Fruit fly (Drosophila melanogaster): Measurements from ENCODE around the gene sip2.

sip2 gene

DNA sequence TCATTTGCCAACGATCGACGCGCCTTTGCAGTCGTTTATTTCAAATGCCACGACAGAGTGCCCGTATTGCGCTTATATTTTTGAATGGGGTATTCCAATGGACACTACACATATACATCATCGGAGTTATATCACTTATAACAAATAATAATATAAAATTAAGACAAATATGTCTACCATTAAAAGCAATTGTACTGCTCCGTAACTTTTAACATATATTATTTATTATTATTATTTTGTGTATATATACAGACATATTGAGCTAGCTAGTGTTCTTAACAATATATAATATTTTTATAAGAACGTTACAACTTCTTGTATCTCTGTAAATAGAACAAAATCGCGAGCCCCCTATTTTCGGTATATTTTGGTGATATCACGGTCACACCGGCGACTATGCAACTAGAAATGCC lies at the start of gene sip2, which contains the start of gene Coprox:
TSS of gene sip2 (minus strand) at position 53 of the 413 bp plus-strand sequence.
TSS of gene Coprox (plus strand) at position 400 of the 413 bp plus-strand sequence.
- peak; percentile 68 for TF ChIP-seq CG17801 (GFP tag; optimal IDR thresholded peaks at IDR 0.05; ENCODE audit: partially characterized antibody)

- no peak for TF ChIP-seq CG17801 (GFP tag; optimal IDR thresholded peaks at IDR 0.05; ENCODE audit: partially characterized antibody)
Observed at dm6 chr2L:7013157-7013556, 49.3 kb upstream of the sip2 start, which contains the start of gene CG43322. Gene CG43322, plus strand, starts transcription at chr2L:7013396.

dm6 chr2L:7011962-7012361 lies 48.1 kb upstream of the sip2 start, which contains the start of gene CG43321:
Gene CG43321, plus strand, starts transcription at chr2L:7012262.
- no peak for TF ChIP-seq CG17801 (GFP tag; optimal IDR thresholded peaks at IDR 0.05; ENCODE audit: partially characterized antibody)

- TF ChIP-seq CG17801 (GFP tag; optimal IDR thresholded peaks at IDR 0.05; ENCODE audit: partially characterized antibody), result no peak
Observed at dm6 chr2L:7010513-7010912, 46.6 kb upstream of the sip2 start.

DNA sequence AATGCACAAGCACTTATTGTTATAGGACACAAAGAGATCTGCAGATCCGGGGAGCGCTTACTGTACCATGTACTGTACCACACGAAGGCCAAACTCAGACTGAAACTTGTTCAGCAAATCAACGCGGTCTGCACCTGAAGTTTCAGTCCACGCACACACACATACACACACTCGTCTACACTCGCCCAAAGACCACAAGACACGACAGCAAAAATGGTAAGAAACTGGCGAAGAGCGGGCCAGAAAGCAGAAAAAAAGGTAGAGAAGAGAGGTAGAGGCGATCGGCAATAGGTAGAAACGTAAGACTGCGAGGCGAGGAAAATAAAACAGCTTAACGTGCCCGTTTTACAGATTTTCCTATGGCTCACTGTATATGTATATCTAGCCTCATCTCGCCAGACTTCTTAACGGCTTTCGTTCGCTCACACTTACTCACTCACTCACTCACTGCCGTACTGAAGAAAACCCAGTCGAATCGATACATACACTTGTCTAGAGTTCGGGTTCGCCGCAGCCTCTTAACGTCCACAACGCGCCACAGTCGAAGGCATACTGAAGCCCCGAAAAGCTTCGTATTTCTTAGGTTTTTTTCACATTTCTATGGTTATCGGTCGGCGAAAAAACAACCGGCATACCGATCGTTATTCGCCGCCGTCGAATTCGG lies 46.1 kb upstream of the sip2 start, which contains the start of gene uif:
TSS of gene uif (minus strand) at position 553 of the 664 bp plus-strand sequence.
- no peak for TF ChIP-seq CG17801 (GFP tag; optimal IDR thresholded peaks at IDR 0.05; ENCODE audit: partially characterized antibody)

- no peak for TF ChIP-seq CG17801 (GFP tag; optimal IDR thresholded peaks at IDR 0.05; ENCODE audit: partially characterized antibody)
Observed at dm6 chr2L:7007564-7007963, 43.7 kb upstream of the sip2 start.

dm6 chr2L:7005489-7005888 lies 41.6 kb upstream of the sip2 start:
- TF ChIP-seq CG17801 (GFP tag; optimal IDR thresholded peaks at IDR 0.05; ENCODE audit: partially characterized antibody), result no peak

- no peak for TF ChIP-seq CG17801 (GFP tag; optimal IDR thresholded peaks at IDR 0.05; ENCODE audit: partially characterized antibody)
Observed at dm6 chr2L:7004304-7004703, 40.4 kb upstream of the sip2 start.

- no peak for TF ChIP-seq CG17801 (GFP tag; optimal IDR thresholded peaks at IDR 0.05; ENCODE audit: partially characterized antibody)
Observed at dm6 chr2L:6998736-6999135, 34.9 kb upstream of the sip2 start.

dm6 chr2L:6991085-6991484 lies 27.2 kb upstream of the sip2 start:
- TF ChIP-seq CG17801 (GFP tag; optimal IDR thresholded peaks at IDR 0.05; ENCODE audit: partially characterized antibody), result no peak

DNA sequence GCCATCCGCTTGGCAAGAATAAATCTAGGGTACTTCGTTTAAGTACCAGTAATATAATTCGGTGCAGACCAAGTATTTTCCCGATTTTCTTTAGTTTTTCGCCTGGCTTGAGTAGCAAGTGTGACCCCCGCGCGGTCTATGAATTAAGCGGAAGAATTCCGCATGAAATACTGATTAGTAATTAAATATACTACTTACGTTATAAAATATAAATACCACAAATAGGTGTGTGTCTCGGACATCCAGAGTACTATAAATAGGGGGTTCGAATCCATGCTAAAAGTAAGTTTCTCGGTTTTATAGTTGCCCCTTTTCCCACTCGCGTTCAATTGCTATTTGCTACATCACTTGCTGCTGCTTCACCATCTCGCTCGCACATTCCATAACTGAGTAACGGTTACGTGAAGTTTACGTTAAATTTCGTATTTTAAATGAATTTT lies 7.7 kb upstream of the sip2 start, which contains the start of gene snRNP-U1-70K:
TSS of gene snRNP-U1-70K (minus strand) at position 141 of the 440 bp plus-strand sequence.
- TF ChIP-seq CG17801 (GFP tag; optimal IDR thresholded peaks at IDR 0.05; ENCODE audit: partially characterized antibody), result no peak

- TF ChIP-seq CG17801 (GFP tag; optimal IDR thresholded peaks at IDR 0.05; ENCODE audit: partially characterized antibody), result no peak
Observed at dm6 chr2L:6970813-6971212, 6.9 kb upstream of the sip2 start.

DNA sequence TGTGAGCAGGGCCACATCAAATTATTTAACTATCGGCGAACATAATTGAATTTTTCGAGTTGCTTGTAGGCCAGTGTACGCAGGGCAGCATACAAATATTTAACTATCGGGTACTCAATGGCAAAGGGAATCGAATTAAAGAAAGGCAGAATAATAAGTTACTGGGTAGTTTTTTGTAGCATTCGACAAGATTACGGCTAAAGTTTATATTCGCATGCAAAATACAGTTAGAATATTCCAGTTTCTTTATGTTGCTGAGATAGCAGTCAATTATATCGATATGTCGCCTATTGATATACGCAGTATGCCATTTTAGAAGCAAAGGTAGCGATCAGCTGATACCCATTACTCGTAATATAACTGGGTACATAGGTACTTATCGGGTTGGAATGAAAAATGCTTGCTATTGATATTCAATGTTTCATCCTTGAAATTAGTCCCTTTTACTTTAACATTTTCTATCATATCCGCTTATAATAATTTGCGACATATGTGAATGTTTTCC lies 4.2 kb upstream of the sip2 start:
- peak; percentile 1 for TF ChIP-seq CG17801 (GFP tag; optimal IDR thresholded peaks at IDR 0.05; ENCODE audit: partially characterized antibody)

dm6 chr2L:6967422-6968012 lies 3.6 kb upstream of the sip2 start, which contains the start of gene Sumo:
Gene Sumo, minus strand, starts transcription at chr2L:6967644.
- no peak for TF ChIP-seq CG17801 (GFP tag; optimal IDR thresholded peaks at IDR 0.05; ENCODE audit: partially characterized antibody)

DNA sequence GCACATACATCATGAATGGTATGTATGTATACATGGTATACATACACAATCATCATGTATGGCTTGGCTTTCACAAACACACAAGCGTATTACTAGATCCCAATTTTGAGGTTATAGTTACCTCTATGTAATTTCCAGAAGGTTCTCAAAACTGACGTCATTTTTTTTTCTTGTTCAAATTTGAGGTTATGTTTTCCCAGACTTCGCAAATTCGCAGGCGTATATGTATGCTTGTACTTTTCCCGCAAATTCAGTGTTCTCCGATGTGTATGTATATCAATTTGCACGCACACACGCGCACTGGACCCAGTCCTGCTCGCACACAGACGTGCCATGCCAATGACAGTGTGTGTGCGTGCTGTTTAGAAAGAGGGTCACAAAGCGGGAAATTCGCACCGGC lies 2.4 kb upstream of the sip2 start:
- TF ChIP-seq CG17801 (GFP tag; optimal IDR thresholded peaks at IDR 0.05; ENCODE audit: partially characterized antibody), result no peak

DNA sequence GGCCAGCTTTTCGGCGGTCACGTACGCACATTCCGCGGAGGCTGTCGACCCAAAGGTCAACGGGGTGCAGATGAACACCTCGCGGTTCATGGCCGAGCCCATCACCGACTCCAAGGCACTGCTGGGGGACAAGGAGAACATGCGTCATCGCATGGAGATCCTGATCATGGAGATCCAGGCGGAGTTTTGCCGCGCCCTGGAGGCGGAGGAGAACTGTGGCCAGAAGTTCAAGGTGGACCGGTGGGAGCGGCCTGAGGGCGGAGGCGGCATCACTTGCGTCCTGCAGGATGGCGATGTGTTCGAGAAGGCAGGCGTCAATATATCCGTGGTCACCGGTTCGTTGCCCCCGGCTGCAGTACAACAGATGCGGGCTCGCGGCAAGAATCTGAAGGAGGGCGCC lies 758 bp upstream of the sip2 start:
- TF ChIP-seq CG17801 (GFP tag; optimal IDR thresholded peaks at IDR 0.05; ENCODE audit: partially characterized antibody), result no peak
